Worm (Caenorhabditis elegans) whole organism, L3 larva: ENCODE results near the gene zen-4.

Source experiments
- ceh-16 ChIP-seq: sonication (generic microtip); optimal IDR thresholded peaks from 2 replicates; lab custom pipeline; 2017; ENCODE audit warnings: missing biosample characterization, missing genetic modification characterization
- ceh-28 ChIP-seq: fragments of 150-350 bp; optimal IDR thresholded peaks from 2 replicates; lab custom pipeline; 2014; ENCODE audit warnings: missing biosample characterization, missing genetic modification reagents, missing genetic modification characterization
- ceh-82 ChIP-seq: fragments of 150-350 bp; optimal IDR thresholded peaks from 2 replicates; lab custom pipeline; 2014; ENCODE audit warnings: missing biosample characterization, missing genetic modification characterization
- elt-3 ChIP-seq, 3 experiments: fragments of 150-350 bp in 1 of 3; sonication (generic microtip) in 2 of 3; optimal IDR thresholded peaks; 2 replicates in 2 of 3; 4 replicates in 1 of 3; lab custom pipeline; 2014 to 2017; ENCODE audit warnings: missing biosample characterization in 3 of 3, missing genetic modification characterization in 3 of 3
- fkh-10 ChIP-seq: sonication (generic microtip); optimal IDR thresholded peaks from 2 replicates; lab custom pipeline; 2017; ENCODE audit warnings: missing biosample characterization, missing genetic modification reagents, missing genetic modification characterization
- lin-39 ChIP-seq: fragments of 150-350 bp; optimal IDR thresholded peaks from 2 replicates; lab custom pipeline; 2018; ENCODE audit warnings: missing biosample characterization, missing genetic modification reagents, missing genetic modification characterization
- nhr-23 ChIP-seq: fragments of 150-350 bp; optimal IDR thresholded peaks from 2 replicates; lab custom pipeline; 2014; ENCODE audit warnings: missing biosample characterization, missing genetic modification reagents, missing genetic modification characterization
- nhr-25 ChIP-seq: sonication (generic microtip); optimal IDR thresholded peaks from 2 replicates; lab custom pipeline; 2017; ENCODE audit warnings: missing biosample characterization, missing genetic modification characterization
- pqm-1 ChIP-seq: fragments of 150-350 bp; optimal IDR thresholded peaks from 2 replicates; lab custom pipeline; 2017; ENCODE audit warnings: missing biosample characterization, missing genetic modification characterization, inconsistent platforms

DNA sequence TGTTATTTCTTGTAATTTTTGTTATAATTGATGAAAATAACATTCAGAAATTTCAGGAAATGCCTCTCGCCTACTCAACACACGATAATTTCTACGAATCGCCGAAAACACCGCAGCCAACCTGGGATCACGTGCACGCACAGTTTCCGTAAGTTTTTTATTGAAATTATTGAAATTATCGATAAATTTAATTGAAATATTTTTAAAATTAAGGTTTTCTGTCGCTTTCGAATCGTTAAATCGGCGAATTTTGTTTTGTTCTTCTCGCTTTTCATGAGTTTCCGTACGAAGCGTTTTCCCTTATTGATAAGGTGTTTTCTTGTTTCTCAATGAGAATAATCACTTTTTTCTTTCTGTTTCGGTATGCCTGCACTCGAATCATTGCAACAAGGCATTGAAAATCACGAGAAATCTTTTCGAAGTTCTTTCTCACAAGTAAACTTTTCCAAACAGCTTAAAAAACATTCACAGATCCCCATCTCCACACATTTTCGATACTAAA is 22.6 kb upstream of the zen-4 start, which contains the start of gene lag-1:
- TF ChIP-seq nhr-23 (tag; lab: Kevin White, UChicago) (no peak), pqm-1 (tag; lab: Kevin White, UChicago) (no peak), ceh-82 (tag; lab: Kevin White, UChicago) (no peak), fkh-10 (no peak), elt-3 (tag; optimal IDR thresholded peaks at IDR 0.05; lab: Kevin White, UChicago) (no peak), ceh-28 (tag; lab: Kevin White, UChicago) (no peak), lin-39 (no peak), nhr-25 (tag; lab: Kevin White, UChicago) (no peak), ceh-16 (tag; lab: Kevin White, UChicago) (no peak)
